Worm (Caenorhabditis elegans) whole organism, mixed stage, embryonic: Measurements from ENCODE around the gene C38C3.6.

ENCODE experiments used
- M03D4.4 ChIP-seq: sonication (generic microtip); optimal IDR thresholded peaks from 2 replicates; lab custom pipeline; 2017; ENCODE audit warnings: mild to moderate bottlenecking, missing genetic modification characterization, missing compliant biosample characterization
- bed-3 ChIP-seq: fragments of 200-800 bp; sonication (Bioruptor generic); optimal IDR thresholded peaks from 3 replicates; lab custom pipeline; 2018; ENCODE audit warnings: mild to moderate bottlenecking, missing genetic modification characterization, moderate library complexity, missing compliant biosample characterization
- blmp-1 ChIP-seq: fragments of 150-350 bp; optimal IDR thresholded peaks from 2 replicates; lab custom pipeline; 2014; ENCODE audit warnings: missing biosample characterization, missing genetic modification characterization
- ceh-39 ChIP-seq: fragments of 150-350 bp; optimal IDR thresholded peaks from 2 replicates; lab custom pipeline; 2014; ENCODE audit warnings: missing biosample characterization, missing genetic modification characterization
- ceh-43 ChIP-seq: fragments of 200-800 bp; sonication (Bioruptor generic); optimal IDR thresholded peaks from 2 replicates; lab custom pipeline; 2018; ENCODE audit warnings: mild to moderate bottlenecking, missing genetic modification characterization, moderate library complexity, missing compliant biosample characterization
- ceh-83 ChIP-seq: fragments of 200-800 bp; sonication (Bioruptor generic); optimal IDR thresholded peaks from 2 replicates; lab custom pipeline; 2018; ENCODE audit warnings: mild to moderate bottlenecking, missing genetic modification characterization, missing compliant biosample characterization
- ces-1 ChIP-seq: fragments of 150-350 bp; optimal IDR thresholded peaks from 2 replicates; lab custom pipeline; 2014; ENCODE audit warnings: missing biosample characterization, missing genetic modification reagents, missing genetic modification characterization
- cnd-1 ChIP-seq: fragments of 200-800 bp; sonication (Bioruptor generic); optimal IDR thresholded peaks from 2 replicates; lab custom pipeline; 2018; ENCODE audit warnings: mild to moderate bottlenecking, missing genetic modification characterization, missing compliant biosample characterization
- drap-1 ChIP-seq: fragments of 200-800 bp; sonication (Bioruptor generic); optimal IDR thresholded peaks from 3 replicates; lab custom pipeline; 2018; ENCODE audit warnings: mild to moderate bottlenecking, missing genetic modification characterization, missing compliant biosample characterization
- elt-1 ChIP-seq: sonication (generic microtip); optimal IDR thresholded peaks from 2 replicates; lab custom pipeline; 2017; ENCODE audit warnings: missing genetic modification characterization, mild to moderate bottlenecking, missing compliant biosample characterization, antibody characterized with exemption, moderate library complexity, borderline replicate concordance; ENCODE audit not compliant: insufficient read depth
- elt-3 ChIP-seq: fragments of 150-350 bp; optimal IDR thresholded peaks from 2 replicates; lab custom pipeline; 2014; ENCODE audit warnings: missing biosample characterization, missing genetic modification characterization
- flh-1 ChIP-seq: fragments of 200-800 bp; sonication (Bioruptor generic); optimal IDR thresholded peaks from 2 replicates; lab custom pipeline; 2018; ENCODE audit warnings: mild to moderate bottlenecking, missing genetic modification characterization, moderate library complexity, missing compliant biosample characterization
- ham-2 ChIP-seq: fragments of 200-800 bp; sonication (Bioruptor generic); optimal IDR thresholded peaks from 2 replicates; lab custom pipeline; 2018; ENCODE audit warnings: mild to moderate bottlenecking, missing genetic modification characterization, missing compliant biosample characterization
- hlh-1 ChIP-seq: fragments of 150-350 bp; optimal IDR thresholded peaks from 2 replicates; lab custom pipeline; 2014; ENCODE audit warnings: missing biosample characterization, missing genetic modification reagents, missing genetic modification characterization
- lin-13 ChIP-seq: fragments of 150-350 bp; optimal IDR thresholded peaks from 2 replicates; lab custom pipeline; 2014; ENCODE audit warnings: missing biosample characterization, missing genetic modification characterization
- lin-32 ChIP-seq: fragments of 200-800 bp; sonication (Bioruptor generic); optimal IDR thresholded peaks from 2 replicates; lab custom pipeline; 2018; ENCODE audit warnings: mild to moderate bottlenecking, missing genetic modification characterization, missing compliant biosample characterization
- lsy-2 ChIP-seq: fragments of 150-350 bp; optimal IDR thresholded peaks from 2 replicates; lab custom pipeline; 2014; ENCODE audit warnings: missing biosample characterization, missing genetic modification characterization
- mab-5 ChIP-seq: fragments of 150-350 bp; optimal IDR thresholded peaks from 2 replicates; lab custom pipeline; 2014; ENCODE audit warnings: missing biosample characterization, missing genetic modification characterization
- mep-1 ChIP-seq: fragments of 150-350 bp; optimal IDR thresholded peaks from 2 replicates; lab custom pipeline; 2017; ENCODE audit warnings: missing biosample characterization, missing genetic modification reagents, missing genetic modification characterization, inconsistent platforms
- mls-2 ChIP-seq: sonication (generic microtip); optimal IDR thresholded peaks from 2 replicates; lab custom pipeline; 2016; ENCODE audit warnings: mild to moderate bottlenecking, missing genetic modification characterization, moderate library complexity, missing compliant biosample characterization
- nhr-12 ChIP-seq: fragments of 150-350 bp; optimal IDR thresholded peaks from 2 replicates; lab custom pipeline; 2014; ENCODE audit warnings: missing biosample characterization, missing genetic modification characterization
- nhr-2 ChIP-seq: fragments of 150-350 bp; optimal IDR thresholded peaks from 2 replicates; lab custom pipeline; 2014; ENCODE audit warnings: missing biosample characterization, missing genetic modification characterization
- nhr-237 ChIP-seq: fragments of 150-350 bp; optimal IDR thresholded peaks from 2 replicates; lab custom pipeline; 2014; ENCODE audit warnings: missing biosample characterization, missing genetic modification characterization
- nhr-28 ChIP-seq: fragments of 150-350 bp; optimal IDR thresholded peaks from 2 replicates; lab custom pipeline; 2014; ENCODE audit warnings: missing biosample characterization, missing genetic modification characterization
- nhr-76 ChIP-seq: sonication (generic microtip); optimal IDR thresholded peaks from 2 replicates; lab custom pipeline; 2017; ENCODE audit warnings: missing biosample characterization, missing genetic modification characterization
- pha-4 ChIP-seq: fragments of 150-350 bp; optimal IDR thresholded peaks from 2 replicates; lab custom pipeline; 2018; ENCODE audit warnings: missing biosample characterization, missing genetic modification reagents, missing genetic modification characterization
- snpc-4 ChIP-seq: fragments of 150-350 bp; optimal IDR thresholded peaks from 2 replicates; lab custom pipeline; 2014; ENCODE audit warnings: missing biosample characterization, missing genetic modification characterization
- sptf-1 ChIP-seq: sonication (generic microtip); optimal IDR thresholded peaks from 2 replicates; lab custom pipeline; 2017; ENCODE audit warnings: mild to moderate bottlenecking, missing genetic modification characterization, moderate library complexity, missing compliant biosample characterization
- tbx-8 ChIP-seq: fragments of 200-800 bp; sonication (Bioruptor generic); optimal IDR thresholded peaks from 2 replicates; lab custom pipeline; 2018; ENCODE audit warnings: mild to moderate bottlenecking, missing genetic modification characterization, moderate library complexity, missing compliant biosample characterization
- unc-120 ChIP-seq: sonication (generic microtip); optimal IDR thresholded peaks from 2 replicates; lab custom pipeline; 2017; ENCODE audit warnings: missing genetic modification characterization, missing compliant biosample characterization; ENCODE audit not compliant: poor library complexity, severe bottlenecking
- unc-39 ChIP-seq: fragments of 150-350 bp; optimal IDR thresholded peaks from 2 replicates; lab custom pipeline; 2014; ENCODE audit warnings: missing biosample characterization, missing genetic modification characterization
- unc-62 ChIP-seq: fragments of 150-350 bp; optimal IDR thresholded peaks from 2 replicates; lab custom pipeline; 2014; ENCODE audit warnings: missing biosample characterization, missing genetic modification reagents, missing genetic modification characterization
- ztf-11 ChIP-seq: fragments of 150-350 bp; optimal IDR thresholded peaks from 2 replicates; lab custom pipeline; 2014; ENCODE audit warnings: missing biosample characterization, missing genetic modification characterization

The C38C3.6 gene

ce11 chrV:1471977-1472376 is 19.4 kb downstream of the C38C3.6 start:
- TF ChIP-seq flh-1 (GFP tag; lab: Kevin White, UChicago) (no peak), snpc-4 (tag; lab: Kevin White, UChicago) (no peak), ham-2 (no peak), nhr-12 (tag; lab: Kevin White, UChicago) (no peak), ceh-83 (GFP tag; lab: Kevin White, UChicago) (no peak), nhr-28 (tag; lab: Kevin White, UChicago) (no peak), elt-1 (no peak), unc-62 (no peak), bed-3 (GFP tag; lab: Kevin White, UChicago) (no peak), ztf-11 (tag; lab: Kevin White, UChicago) (no peak), pha-4 (no peak), hlh-1 (no peak), sptf-1 (no peak), ceh-43 (no peak), lin-13 (tag; lab: Kevin White, UChicago) (no peak), mab-5 (tag; lab: Kevin White, UChicago) (no peak), ces-1 (no peak), nhr-2 (no peak), unc-39 (no peak), nhr-237 (tag; lab: Kevin White, UChicago) (no peak)

- TF ChIP-seq hlh-1: peak; percentile 95
- peak; percentile 32 for TF ChIP-seq pha-4
- TF ChIP-seq mep-1 (tag; lab: Kevin White, UChicago): peak; percentile 64
- TF ChIP-seq unc-62: peak; percentile 23
- peak; percentile 64 for TF ChIP-seq unc-120
- TF ChIP-seq nhr-237 (tag; lab: Kevin White, UChicago): peak; percentile 10
- TF ChIP-seq lsy-2 (tag; lab: Kevin White, UChicago): peak; percentile 47
- no peak for TF ChIP-seq nhr-28 (tag; lab: Kevin White, UChicago)
- TF ChIP-seq ces-1: peak; percentile 80
- TF ChIP-seq snpc-4 (tag; lab: Kevin White, UChicago): no peak
- TF ChIP-seq flh-1 (GFP tag; lab: Kevin White, UChicago): no peak
- no peak for TF ChIP-seq mab-5 (tag; lab: Kevin White, UChicago)
- no peak for TF ChIP-seq elt-1
- TF ChIP-seq, all 35 proteins: peak for 8
Observed at ce11 chrV:1471078-1471969, 20.1 kb downstream of the C38C3.6 start.

ce11 chrV:1468905-1469304 is 22.5 kb downstream of the C38C3.6 start:
- TF ChIP-seq lin-32 (GFP tag; lab: Kevin White, UChicago) (no peak), nhr-2 (no peak), nhr-28 (tag; lab: Kevin White, UChicago) (no peak), ztf-11 (tag; lab: Kevin White, UChicago) (no peak), drap-1 (GFP tag; lab: Kevin White, UChicago) (no peak), mep-1 (tag; lab: Kevin White, UChicago) (no peak), cnd-1 (tag; lab: Kevin White, UChicago) (no peak), ceh-43 (no peak), unc-62 (no peak), nhr-12 (tag; lab: Kevin White, UChicago) (no peak), bed-3 (GFP tag; lab: Kevin White, UChicago) (no peak), elt-3 (tag; lab: Kevin White, UChicago) (no peak), lin-13 (tag; lab: Kevin White, UChicago) (no peak), ceh-39 (tag; lab: Kevin White, UChicago) (no peak)
- TF ChIP-seq, all 35 proteins: peak for 0

- TF ChIP-seq flh-1 (GFP tag; lab: Kevin White, UChicago) (no peak), unc-62 (no peak), drap-1 (GFP tag; lab: Kevin White, UChicago) (no peak), ceh-43 (no peak), ham-2 (no peak), ceh-39 (tag; lab: Kevin White, UChicago) (no peak), ceh-83 (GFP tag; lab: Kevin White, UChicago) (no peak), hlh-1 (no peak), nhr-76 (no peak), blmp-1 (no peak), lin-32 (GFP tag; lab: Kevin White, UChicago) (no peak), nhr-12 (tag; lab: Kevin White, UChicago) (no peak), bed-3 (GFP tag; lab: Kevin White, UChicago) (no peak), tbx-8 (no peak), sptf-1 (no peak), snpc-4 (tag; lab: Kevin White, UChicago) (no peak), mls-2 (tag; lab: Kevin White, UChicago) (no peak), M03D4.4 (no peak), mep-1 (tag; lab: Kevin White, UChicago) (no peak), pha-4 (no peak)
Observed at ce11 chrV:1467444-1467843, 24.0 kb downstream of the C38C3.6 start, which contains the start of gene gid-8. TSS of gene gid-8 (plus strand) at chrV:1467744.
